Fruit fly (Drosophila melanogaster) whole organism, embryonic: Measurements from ENCODE around the gene CG2059.

Experiments used
- C15 ChIP-seq: fragments of 200-800 bp; sonication (Bioruptor generic); IDR thresholded peaks from 3 replicates; pipeline ENCODE4 v1.3.6; 2022; ENCODE audit warnings: missing biosample characterization, missing genetic modification characterization
- CG10274 ChIP-seq: fragments of 200-800 bp; sonication (Bioruptor generic); optimal IDR thresholded peaks from 3 replicates; lab custom pipeline; 2017; ENCODE audit warnings: missing biosample characterization, mild to moderate bottlenecking, missing genetic modification characterization
- CG10959 ChIP-seq: fragments of 200-800 bp; sonication (Bioruptor generic); IDR thresholded peaks from 2 replicates; pipeline ENCODE4 v1.3.6; 2022; ENCODE audit warnings: missing biosample characterization, missing genetic modification characterization
- CG11085 ChIP-seq: fragments of 200-800 bp; sonication (Bioruptor generic); IDR thresholded peaks from 2 replicates; pipeline ENCODE4 v1.3.6; 2022; ENCODE audit warnings: missing biosample characterization, missing genetic modification characterization
- CG11504 ChIP-seq: fragments of 200-800 bp; sonication (Bioruptor generic); optimal IDR thresholded peaks from 3 replicates; lab custom pipeline; 2019; ENCODE audit warnings: missing biosample characterization, mild to moderate bottlenecking, missing genetic modification characterization, moderate library complexity
- CG11560 ChIP-seq: fragments of 200-800 bp; sonication (Bioruptor generic); IDR thresholded peaks from 3 replicates; pipeline ENCODE4 v1.3.6; 2022; ENCODE audit warnings: missing biosample characterization, missing genetic modification characterization
- CG15269 ChIP-seq: fragments of 200-800 bp; sonication (Bioruptor generic); optimal IDR thresholded peaks from 2 replicates; lab custom pipeline; 2018; ENCODE audit warnings: missing biosample characterization, mild to moderate bottlenecking, missing genetic modification characterization, moderate library complexity
- CG1603 ChIP-seq: fragments of 200-800 bp; sonication (Bioruptor generic); optimal IDR thresholded peaks from 2 replicates; lab custom pipeline; 2019; ENCODE audit warnings: missing biosample characterization, mild to moderate bottlenecking, missing genetic modification characterization, moderate library complexity
- CG16863 ChIP-seq: fragments of 200-800 bp; sonication (Bioruptor generic); optimal IDR thresholded peaks from 3 replicates; lab custom pipeline; 2016; ENCODE audit warnings: missing biosample characterization, missing genetic modification characterization
- CG17829 ChIP-seq: fragments of 200-800 bp; optimal IDR thresholded peaks from 2 replicates; lab custom pipeline; 2019; ENCODE audit warnings: missing biosample characterization, mild to moderate bottlenecking, missing genetic modification characterization, moderate library complexity
- CG2678 ChIP-seq: fragments of 200-800 bp; sonication (Bioruptor generic); optimal IDR thresholded peaks from 3 replicates; lab custom pipeline; 2019; ENCODE audit warnings: missing biosample characterization, mild to moderate bottlenecking, missing genetic modification characterization, moderate library complexity
- CG2712 ChIP-seq: fragments of 200-800 bp; optimal IDR thresholded peaks from 3 replicates; lab custom pipeline; 2019; ENCODE audit warnings: missing biosample characterization, mild to moderate bottlenecking, missing genetic modification characterization, moderate library complexity
- CG30431 ChIP-seq: fragments of 200-800 bp; sonication (Bioruptor generic); optimal IDR thresholded peaks from 2 replicates; lab custom pipeline; 2017; ENCODE audit warnings: missing biosample characterization, missing genetic modification characterization
- CG31224 ChIP-seq: fragments of 200-800 bp; sonication (Bioruptor generic); IDR thresholded peaks from 2 replicates; pipeline ENCODE4 v1.3.6; 2022; ENCODE audit warnings: missing biosample characterization, missing genetic modification characterization
- CG4360 ChIP-seq: fragments of 200-800 bp; sonication (Bioruptor generic); IDR thresholded peaks from 2 replicates; pipeline ENCODE4 v1.3.6; 2022; ENCODE audit warnings: missing biosample characterization, missing genetic modification characterization
- CG4424 ChIP-seq: fragments of 200-800 bp; sonication (Bioruptor generic); optimal IDR thresholded peaks from 3 replicates; lab custom pipeline; 2016; ENCODE audit warnings: missing biosample characterization, missing genetic modification characterization
- CG4707 ChIP-seq: fragments of 200-800 bp; sonication (Bioruptor generic); optimal IDR thresholded peaks from 2 replicates; lab custom pipeline; 2018; ENCODE audit warnings: missing biosample characterization, mild to moderate bottlenecking, missing genetic modification characterization, moderate library complexity
- CG9215 ChIP-seq: fragments of 200-800 bp; sonication (Bioruptor generic); IDR thresholded peaks from 2 replicates; pipeline ENCODE4 v1.3.6; 2022; ENCODE audit warnings: missing biosample characterization, missing genetic modification characterization
- Chrac-16 ChIP-seq: fragments of 200-800 bp; sonication (Bioruptor generic); optimal IDR thresholded peaks from 3 replicates; lab custom pipeline; 2016; ENCODE audit warnings: missing biosample characterization, missing genetic modification characterization
- E2f2 ChIP-seq: fragments of 200-800 bp; sonication (Bioruptor generic); IDR thresholded peaks from 2 replicates; pipeline ENCODE4 v1.3.6; 2022; ENCODE audit warnings: missing biosample characterization, missing genetic modification characterization
- GATAe ChIP-seq: fragments of 200-800 bp; sonication (Bioruptor generic); conservative IDR thresholded peaks from 2 replicates; pipeline ENCODE4 v1.3.6; 2022; ENCODE audit warnings: missing biosample characterization, missing genetic modification characterization
- Gsc ChIP-seq: fragments of 200-800 bp; sonication (Bioruptor generic); IDR thresholded peaks from 2 replicates; pipeline ENCODE4 v1.3.6; 2022; ENCODE audit warnings: missing biosample characterization, missing genetic modification characterization
- HmgD ChIP-seq: fragments of 200-800 bp; sonication (Bioruptor generic); optimal IDR thresholded peaks from 3 replicates; lab custom pipeline; 2016; ENCODE audit warnings: missing biosample characterization, missing genetic modification characterization
- Lhr ChIP-seq: fragments of 200-800 bp; sonication (Bioruptor generic); optimal IDR thresholded peaks from 3 replicates; lab custom pipeline; 2017; ENCODE audit warnings: mild to moderate bottlenecking, missing biosample characterization, missing genetic modification reagents, missing genetic modification characterization
- Lim3 ChIP-seq: fragments of 200-800 bp; sonication (Bioruptor generic); IDR thresholded peaks from 2 replicates; pipeline ENCODE4 v1.3.6; 2022; ENCODE audit warnings: missing biosample characterization, missing genetic modification characterization
- Lpt ChIP-seq: fragments of >200 bp; optimal IDR thresholded peaks from 2 replicates; lab custom pipeline; 2018; ENCODE audit warnings: missing biosample characterization, missing genetic modification characterization
- Oaz ChIP-seq: fragments of 200-800 bp; sonication (Bioruptor generic); IDR thresholded peaks from 2 replicates; pipeline ENCODE4 v1.3.6; 2022; ENCODE audit warnings: missing biosample characterization, missing genetic modification characterization
- Oli ChIP-seq: fragments of 200-800 bp; sonication (Bioruptor generic); optimal IDR thresholded peaks from 2 replicates; lab custom pipeline; 2018; ENCODE audit warnings: missing biosample characterization, mild to moderate bottlenecking, missing genetic modification characterization, moderate library complexity
- Sin3A ChIP-seq: fragments of >200 bp; optimal IDR thresholded peaks from 2 replicates; lab custom pipeline; 2018
- Sox100B ChIP-seq: fragments of 200-800 bp; sonication (Bioruptor generic); optimal IDR thresholded peaks from 3 replicates; lab custom pipeline; 2018; ENCODE audit warnings: missing biosample characterization, mild to moderate bottlenecking, missing genetic modification characterization
- Spps ChIP-seq: fragments of 200-800 bp; sonication (Bioruptor generic); optimal IDR thresholded peaks from 2 replicates; lab custom pipeline; 2018; ENCODE audit warnings: missing biosample characterization, mild to moderate bottlenecking, missing genetic modification characterization
- Taf1 ChIP-seq: fragments of 200-800 bp; sonication (Bioruptor generic); IDR thresholded peaks from 2 replicates; pipeline ENCODE4 v1.3.6; 2022; ENCODE audit warnings: missing biosample characterization, missing genetic modification characterization
- YL-1 ChIP-seq: fragments of 200-800 bp; sonication (Bioruptor generic); optimal IDR thresholded peaks from 3 replicates; lab custom pipeline; 2017; ENCODE audit warnings: missing biosample characterization, mild to moderate bottlenecking, missing genetic modification characterization
- abd-A ChIP-seq: fragments of 200-800 bp; sonication (Bioruptor generic); optimal IDR thresholded peaks from 3 replicates; lab custom pipeline; 2019; ENCODE audit warnings: missing biosample characterization, mild to moderate bottlenecking, missing genetic modification characterization, moderate library complexity
- ac ChIP-seq: fragments of 200-800 bp; sonication (Bioruptor generic); optimal IDR thresholded peaks from 3 replicates; lab custom pipeline; 2017; ENCODE audit warnings: missing biosample characterization, mild to moderate bottlenecking, missing genetic modification characterization
- br ChIP-seq: fragments of >200 bp; optimal IDR thresholded peaks from 2 replicates; lab custom pipeline; 2017
- cas ChIP-seq: fragments of 200-800 bp; sonication (Bioruptor generic); IDR thresholded peaks from 2 replicates; pipeline ENCODE4 v1.3.6; 2022; ENCODE audit warnings: missing biosample characterization, missing genetic modification characterization
- cato ChIP-seq: fragments of 200-800 bp; sonication (Bioruptor generic); optimal IDR thresholded peaks from 2 replicates; lab custom pipeline; 2016; ENCODE audit warnings: missing biosample characterization, missing genetic modification characterization, borderline replicate concordance
- dan ChIP-seq: fragments of 200-800 bp; sonication (Bioruptor generic); IDR thresholded peaks from 2 replicates; pipeline ENCODE4 v1.3.6; 2022; ENCODE audit warnings: missing biosample characterization, missing genetic modification characterization
- dysf ChIP-seq: fragments of 200-800 bp; sonication (Bioruptor generic); IDR thresholded peaks from 3 replicates; pipeline ENCODE4 v1.3.6; 2022; ENCODE audit warnings: missing biosample characterization, missing genetic modification characterization
- ham ChIP-seq: fragments of 200-800 bp; sonication (Bioruptor generic); IDR thresholded peaks from 2 replicates; pipeline ENCODE4 v1.3.6; 2022; ENCODE audit warnings: missing biosample characterization, missing genetic modification characterization
- lbe ChIP-seq: fragments of 200-800 bp; sonication (Bioruptor generic); optimal IDR thresholded peaks from 2 replicates; lab custom pipeline; 2016; ENCODE audit warnings: missing biosample characterization, mild to moderate bottlenecking, missing genetic modification characterization
- mam ChIP-seq: fragments of 200-800 bp; sonication (Bioruptor generic); optimal IDR thresholded peaks from 3 replicates; lab custom pipeline; 2016; ENCODE audit warnings: missing biosample characterization, missing genetic modification characterization
- p53 ChIP-seq: fragments of 200-800 bp; sonication (Bioruptor generic); optimal IDR thresholded peaks from 2 replicates; lab custom pipeline; 2016; ENCODE audit warnings: missing biosample characterization, missing genetic modification characterization
- run ChIP-seq: fragments of 200-800 bp; sonication (Bioruptor generic); optimal IDR thresholded peaks from 3 replicates; lab custom pipeline; 2018; ENCODE audit warnings: missing biosample characterization, mild to moderate bottlenecking, missing genetic modification characterization
- sens ChIP-seq: fragments of 200-800 bp; sonication (Bioruptor generic); peaks from one replicate; lab custom pipeline; 2016; ENCODE audit warnings: missing biosample characterization, missing genetic modification characterization
- sens-2 ChIP-seq: fragments of 200-800 bp; sonication (Bioruptor generic); IDR thresholded peaks from 2 replicates; pipeline ENCODE4 v1.3.6; 2022; ENCODE audit warnings: missing biosample characterization, missing genetic modification characterization
- slp2 ChIP-seq: fragments of 200-800 bp; sonication (Bioruptor generic); optimal IDR thresholded peaks from 2 replicates; lab custom pipeline; 2016; ENCODE audit warnings: missing biosample characterization, missing genetic modification characterization

The CG2059 gene

DNA sequence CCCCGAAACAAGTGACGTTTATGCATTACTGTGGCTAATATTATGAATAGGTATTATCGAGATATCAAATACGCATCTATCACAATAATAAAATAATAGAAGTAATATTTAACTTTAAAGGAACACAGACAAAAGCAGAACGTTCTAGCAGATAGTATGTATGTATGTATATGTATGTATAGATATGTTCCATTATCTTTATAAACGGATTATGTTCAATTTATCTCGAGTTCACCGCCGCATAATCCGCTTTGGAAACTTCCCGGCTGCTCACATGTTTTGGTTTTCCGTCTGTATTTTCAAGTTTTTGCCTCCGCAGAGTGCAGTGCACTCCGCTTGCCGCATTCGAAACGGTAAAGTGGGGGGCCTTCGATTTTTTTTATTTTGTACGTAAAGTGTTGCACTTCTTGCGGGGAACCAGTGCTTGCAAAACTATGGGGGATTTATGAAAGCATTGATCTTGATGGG is 49.4 kb downstream of the CG2059 start (continued):
- TF ChIP-seq CG11504 (tag; lab: Kevin White, UChicago) (peak; percentile 77), cas (GFP tag; lab: Robert Waterston, UW) (no peak), CG2712 (tag; lab: Kevin White, UChicago) (peak; percentile 71), CG10959 (GFP tag; lab: Robert Waterston, UW) (no peak), CG17829 (tag; lab: Kevin White, UChicago) (peak; percentile 59), C15 (GFP tag; lab: Robert Waterston, UW) (no peak), dysf (GFP tag; lab: Robert Waterston, UW) (0 out of 3 replicates have a peak, but pooled peaks have one; percentile 20), CG2678 (peak; percentile 75), Oli (peak; percentile 19), lbe (GFP tag; lab: Kevin White, UChicago) (peak; percentile 56), sens-2 (GFP tag; lab: Robert Waterston, UW) (peak; percentile 19)

dm6 chrX:7336121-7336961 is 50.2 kb downstream of the CG2059 start:
- TF ChIP-seq Spps: peak; percentile 84
- TF ChIP-seq E2f2 (GFP tag; lab: Robert Waterston, UW): peak; percentile 65
- TF ChIP-seq YL-1 (GFP tag; lab: Kevin White, UChicago): peak; percentile 10
- TF ChIP-seq CG31224 (GFP tag; lab: Robert Waterston, UW): peak; percentile 51; the same call in 1 of the 2 replicates
- peak; percentile 99 for TF ChIP-seq sens (GFP tag; lab: Kevin White, UChicago)
- TF ChIP-seq CG4707 (GFP tag; lab: Kevin White, UChicago): peak; percentile 88
- TF ChIP-seq CG4424: peak; percentile 93
- peak; percentile 16 for TF ChIP-seq abd-A (tag; lab: Kevin White, UChicago)
- peak; percentile 88 for TF ChIP-seq slp2 (GFP tag; lab: Kevin White, UChicago)
- peak; percentile 46 for TF ChIP-seq HmgD (GFP tag; lab: Kevin White, UChicago)
- TF ChIP-seq p53 (GFP tag; lab: Kevin White, UChicago): peak; percentile 54
- TF ChIP-seq Taf1: peak; percentile 44; the same call in 1 of the 2 replicates
- peak; percentile 68 for TF ChIP-seq Gsc (GFP tag; lab: Robert Waterston, UW)
- no peak for TF ChIP-seq Sin3A (lab: Kevin White, UChicago)
- TF ChIP-seq CG16863 (GFP tag; lab: Kevin White, UChicago): peak; percentile 93
- TF ChIP-seq mam (GFP tag; lab: Kevin White, UChicago): peak; percentile 84
- TF ChIP-seq CG1603 (tag; lab: Kevin White, UChicago): peak; percentile 98
- peak; percentile 70 for TF ChIP-seq CG10274 (GFP tag; lab: Kevin White, UChicago)
- 0 out of 3 replicates have a peak, but pooled peaks have one; percentile 33 for TF ChIP-seq C15 (GFP tag; lab: Robert Waterston, UW)
- no peak; the same call in 1 of the 2 replicates for TF ChIP-seq GATAe (GFP tag; lab: Robert Waterston, UW)
- TF ChIP-seq dan (GFP tag; lab: Robert Waterston, UW): peak; percentile 58; the same call in 1 of the 2 replicates
- TF ChIP-seq CG15269: peak; percentile 92
- TF ChIP-seq CG11085: peak; percentile 68
- peak; percentile 93 for TF ChIP-seq Chrac-16 (GFP tag; lab: Kevin White, UChicago)
- TF ChIP-seq ham (GFP tag; lab: Robert Waterston, UW): no peak
- TF ChIP-seq CG30431 (GFP tag; lab: Kevin White, UChicago): peak; percentile 90
- no peak for TF ChIP-seq br
- peak; percentile 91 for TF ChIP-seq Sox100B (GFP tag; lab: Kevin White, UChicago)
- TF ChIP-seq Lpt (GFP tag; lab: Kevin White, UChicago): peak; percentile 52
- peak; percentile 86 for TF ChIP-seq cato
- TF ChIP-seq Oaz: peak; percentile 56
- TF ChIP-seq CG11560: peak; percentile 60; the same call in 1 of the 3 replicates
- peak; percentile 82 for TF ChIP-seq ac (GFP tag; lab: Kevin White, UChicago)
- TF ChIP-seq Lim3: peak; percentile 61
- peak; percentile 55; the same call in 1 of the 2 replicates for TF ChIP-seq sens-2 (GFP tag; lab: Robert Waterston, UW)
- peak; percentile 87 for TF ChIP-seq run (tag; lab: Kevin White, UChicago)
- TF ChIP-seq CG4360 (GFP tag; lab: Robert Waterston, UW): peak; percentile 62
- TF ChIP-seq Lhr: peak; percentile 76
- TF ChIP-seq CG9215 (GFP tag; lab: Robert Waterston, UW): peak; percentile 69
